Worm (Caenorhabditis elegans): Measurements from ENCODE around the gene C06E4.5.

ce11 chrIV:7234623-7235022 lies 20.2 kb upstream of the C06E4.5 start:
- TF ChIP-seq tbx-37 (GFP tag; conservative IDR thresholded peaks at IDR 0.05) (no peak), aly-1 (tag; optimal IDR thresholded peaks at IDR 0.05) (no peak)
